Worm (Caenorhabditis elegans) whole organism, L4/young adult: ENCODE data around the gene T19B10.12.

ENCODE experiments used
- W03F9.2 ChIP-seq: fragments of 150-350 bp; optimal IDR thresholded peaks from 2 replicates; lab custom pipeline; 2014; ENCODE audit warnings: missing biosample characterization, missing genetic modification characterization
- dao-5 ChIP-seq: sonication (generic microtip); optimal IDR thresholded peaks from 2 replicates; lab custom pipeline; 2016; ENCODE audit warnings: missing genotype, missing genetic modification characterization, moderate library complexity, missing compliant biosample characterization

- TF ChIP-seq dao-5 (tag; lab: Kevin White, UChicago) (no peak), W03F9.2 (tag; lab: Kevin White, UChicago) (no peak)
These were observed 24.9 kb upstream of the T19B10.12 start, which contains the start of gene bgal-1 for ce11 chrV:11225981-11226380.
